Worm (Caenorhabditis elegans) whole organism, L4/young adult: ENCODE data around the gene lin-54.

Experiments
- W03F9.2 ChIP-seq: fragments of 150-350 bp; optimal IDR thresholded peaks from 2 replicates; lab custom pipeline; 2014; ENCODE audit warnings: missing biosample characterization, missing genetic modification characterization
- him-1 ChIP-seq: sonication (generic microtip); optimal IDR thresholded peaks from 2 replicates; lab custom pipeline; 2016; ENCODE audit warnings: missing genotype, missing genetic modification reagents, missing genetic modification characterization, missing compliant biosample characterization

- TF ChIP-seq W03F9.2 (tag; lab: Kevin White, UChicago) (no peak), him-1 (no peak)
These were observed 6.9 kb downstream of the lin-54 start for ce11 chrIV:13247780-13248179.
